Worm (Caenorhabditis elegans): ENCODE results near the gene C25F9.13.

Gene C25F9.13

DNA sequence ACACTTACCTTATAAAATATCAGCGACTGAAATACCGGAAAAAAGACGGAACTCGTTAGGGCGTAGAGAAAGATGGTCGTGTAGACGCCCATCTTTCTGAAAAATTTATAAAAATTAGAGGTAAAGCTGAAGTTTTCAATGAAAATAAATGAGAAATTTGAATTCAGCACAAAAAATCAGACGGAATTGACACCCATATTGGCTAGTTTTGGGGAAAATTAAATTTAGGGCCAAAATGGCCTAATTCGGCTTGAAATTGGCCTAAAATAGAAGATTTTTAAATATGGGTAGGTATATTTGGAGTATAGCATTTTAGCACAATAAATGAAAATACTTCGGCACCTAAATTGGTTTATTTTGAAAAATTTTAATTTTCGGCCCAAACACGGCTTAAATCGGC lies 8.8 kb downstream of the C25F9.13 start, which contains the start of gene slcr-46.2:
slcr-46.2 (minus strand) TSS at position 101 of the 400 bp plus-strand sequence.
- no peak for TF ChIP-seq K02D7.2 (tag; optimal IDR thresholded peaks at IDR 0.05)
- TF ChIP-seq pqm-1 (tag; optimal IDR thresholded peaks at IDR 0.05) = no peak
- no peak for TF ChIP-seq nfya-1 (tag; optimal IDR thresholded peaks at IDR 0.05)
- TF ChIP-seq che-1 (tag; optimal IDR thresholded peaks at IDR 0.05) = no peak
- no peak for TF ChIP-seq hlh-15 (tag; optimal IDR thresholded peaks at IDR 0.05)
- no peak for TF ChIP-seq pha-2 (tag; optimal IDR thresholded peaks at IDR 0.05)
- TF ChIP-seq ref-2 (tag; optimal IDR thresholded peaks at IDR 0.05) = no peak
- TF ChIP-seq ceh-2 (tag; optimal IDR thresholded peaks at IDR 0.05) = no peak
- no peak for TF ChIP-seq pros-1 (tag; optimal IDR thresholded peaks at IDR 0.05)

DNA sequence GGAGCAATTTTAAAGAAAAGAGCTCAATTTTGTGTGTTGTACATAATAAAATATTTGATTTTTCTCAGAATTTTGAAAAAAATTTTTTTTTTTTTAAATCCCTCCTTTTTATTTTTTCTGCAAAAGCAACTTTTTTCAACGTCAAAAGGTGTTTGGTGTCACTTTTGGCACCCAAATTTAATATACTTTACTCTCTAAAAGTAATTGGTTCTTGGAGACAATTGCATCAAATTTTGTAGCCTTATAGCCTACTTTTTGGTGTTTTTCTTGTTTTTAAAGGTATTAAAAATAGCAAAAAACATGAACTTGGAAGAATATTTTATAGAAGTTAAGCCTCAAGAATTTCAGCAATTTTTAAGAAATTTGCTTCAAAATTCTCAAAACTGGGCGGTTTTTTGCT lies 17.8 kb downstream of the C25F9.13 start, which contains the start of gene srw-84:
srw-84 (plus strand) TSS at position 301 of the 400 bp plus-strand sequence.
- TF ChIP-seq sox-2 (GFP tag; IDR thresholded peaks at IDR 0.05) = no peak
- TF ChIP-seq F13H6.1 (tag; optimal IDR thresholded peaks at IDR 0.05) = no peak
- no peak for TF ChIP-seq ceh-30 (tag; optimal IDR thresholded peaks at IDR 0.05)
- no peak for TF ChIP-seq ceh-45 (GFP tag; IDR thresholded peaks at IDR 0.05)
- TF ChIP-seq ceh-24 (tag; optimal IDR thresholded peaks at IDR 0.05) = no peak
- no peak for TF ChIP-seq hlh-8 (tag; optimal IDR thresholded peaks at IDR 0.05)
- TF ChIP-seq mec-3 (tag; optimal IDR thresholded peaks at IDR 0.05; ENCODE audit: borderline replicate concordance) = no peak
- TF ChIP-seq ceh-18 (tag; optimal IDR thresholded peaks at IDR 0.05) = no peak
- TF ChIP-seq hlh-6 (tag; optimal IDR thresholded peaks at IDR 0.05) = no peak
- TF ChIP-seq T23F11.4 (GFP tag; optimal IDR thresholded peaks at IDR 0.05) = no peak
- TF ChIP-seq pat-9 (tag; optimal IDR thresholded peaks at IDR 0.05) = no peak
- TF ChIP-seq ceh-31 (tag; optimal IDR thresholded peaks at IDR 0.05) = no peak
- TF ChIP-seq ceh-9 (tag; optimal IDR thresholded peaks at IDR 0.05) = no peak
- TF ChIP-seq C38D4.7 (GFP tag; optimal IDR thresholded peaks at IDR 0.05) = no peak

DNA sequence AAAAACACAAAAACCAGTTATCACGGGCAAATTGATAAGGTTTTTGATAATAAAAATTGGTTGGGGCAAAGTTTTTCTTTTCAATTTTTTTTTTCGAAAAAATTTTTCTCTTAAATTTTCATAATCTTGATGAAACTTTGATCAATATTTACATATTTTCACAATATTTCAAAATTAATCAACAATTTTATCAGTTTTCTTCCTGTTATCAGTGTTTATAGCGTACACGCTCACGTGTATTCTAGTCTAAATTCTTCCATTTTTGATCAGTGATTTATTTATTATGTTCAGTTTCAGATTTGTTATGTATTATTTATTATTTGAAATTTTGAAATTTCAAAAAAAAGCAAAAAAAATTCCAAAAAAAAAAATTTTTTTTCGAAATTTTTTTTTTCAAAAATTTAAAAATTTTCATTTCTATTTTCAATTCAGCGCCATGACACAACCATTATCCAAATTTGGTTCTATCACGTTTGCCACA lies 21.7 kb downstream of the C25F9.13 start, which contains the start of gene nceh-1:
nceh-1 (plus strand) TSS at position 431 of the 481 bp plus-strand sequence.
- TF ChIP-seq Y22D7AL.16 (tag; optimal IDR thresholded peaks at IDR 0.05) (no peak), elt-2 (tag; optimal IDR thresholded peaks at IDR 0.05) (peak; percentile 37)

DNA sequence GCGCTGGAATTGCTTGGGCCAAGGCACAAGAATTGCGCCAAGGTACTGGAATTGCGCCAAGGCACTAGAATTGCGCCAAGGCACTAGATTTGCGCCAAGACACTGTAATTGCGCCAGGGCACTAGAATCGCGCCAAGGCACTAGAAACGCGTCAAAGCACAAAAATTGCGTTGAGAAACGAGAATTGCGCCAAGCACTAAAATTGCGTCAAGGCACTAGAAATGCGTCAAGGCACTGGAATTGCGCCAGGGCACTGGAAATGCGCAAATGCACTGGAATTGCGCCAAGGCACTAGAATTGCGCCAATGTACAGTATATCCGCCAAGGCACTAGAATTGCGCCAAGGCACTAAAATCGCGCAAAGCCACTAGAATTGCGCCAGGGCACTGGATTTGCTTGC lies 27.0 kb downstream of the C25F9.13 start:
- TF ChIP-seq pag-3 (tag; optimal IDR thresholded peaks at IDR 0.05; ENCODE audit: borderline replicate concordance) = peak; percentile 54
- peak; percentile 10 for TF ChIP-seq ceh-24 (tag; optimal IDR thresholded peaks at IDR 0.05)
- TF ChIP-seq ama-1 (optimal IDR thresholded peaks at IDR 0.05) = no peak

DNA sequence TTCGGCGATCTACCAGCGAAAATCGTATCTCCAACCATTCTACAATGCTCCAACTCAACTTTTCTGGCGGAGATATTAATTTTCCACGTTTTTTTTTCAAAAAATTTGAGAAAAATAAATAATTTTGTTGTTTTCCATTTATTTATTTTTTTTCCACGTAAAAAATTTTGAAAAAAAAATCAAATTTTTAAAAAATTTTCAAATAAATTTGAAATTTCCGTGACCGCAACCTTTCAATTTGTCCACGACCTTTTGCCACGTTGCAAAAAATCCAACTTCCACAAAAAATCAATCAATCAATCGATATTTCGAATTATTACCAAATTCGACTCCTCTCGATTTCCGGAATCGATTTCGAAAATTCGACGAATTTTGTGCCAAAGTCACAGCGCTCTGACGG lies 27.5 kb downstream of the C25F9.13 start, which contains the start of gene Y43F8A.2:
Y43F8A.2 (plus strand) TSS at position 301 of the 400 bp plus-strand sequence.
- no peak for TF ChIP-seq pha-4 (tag; optimal IDR thresholded peaks at IDR 0.05)
- no peak for TF ChIP-seq sdc-2 (tag; optimal IDR thresholded peaks at IDR 0.05)
- TF ChIP-seq nfya-1 (tag; optimal IDR thresholded peaks at IDR 0.05) = no peak
- no peak for TF ChIP-seq eyg-1 (tag; optimal IDR thresholded peaks at IDR 0.05)

DNA sequence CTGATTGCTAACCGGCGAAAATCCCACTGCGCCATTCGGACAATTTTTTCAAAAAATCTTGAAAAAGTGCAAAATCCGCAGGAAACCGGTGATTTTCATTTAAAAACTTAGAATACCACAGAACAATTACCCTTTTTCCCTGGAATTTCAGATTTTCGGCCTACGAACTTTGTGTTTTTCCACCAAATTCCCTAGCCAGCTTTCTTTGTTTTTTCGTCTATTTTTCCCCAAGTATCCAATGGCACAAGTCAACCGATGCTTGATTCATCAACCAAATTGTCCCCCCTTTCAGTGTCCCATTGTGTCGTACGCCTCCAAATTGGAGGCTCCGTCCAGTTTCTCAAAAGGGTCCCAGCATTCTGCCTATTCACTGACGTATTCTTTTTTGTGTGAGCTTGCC lies 28.6 kb downstream of the C25F9.13 start, which contains the start of gene Y43F8A.1:
Y43F8A.1 (plus strand) TSS at position 301 of the 400 bp plus-strand sequence.
- TF ChIP-seq dmd-4 (tag; optimal IDR thresholded peaks at IDR 0.05; ENCODE audit: borderline replicate concordance) (no peak), ceh-48 (tag; optimal IDR thresholded peaks at IDR 0.05) (no peak), ceh-14 (tag; optimal IDR thresholded peaks at IDR 0.05) (no peak), ceh-2 (tag; optimal IDR thresholded peaks at IDR 0.05) (no peak), ceh-6 (GFP tag; optimal IDR thresholded peaks at IDR 0.05) (no peak), hlh-6 (tag; optimal IDR thresholded peaks at IDR 0.05) (no peak), lim-6 (tag; optimal IDR thresholded peaks at IDR 0.05) (no peak), ceh-30 (tag; optimal IDR thresholded peaks at IDR 0.05) (no peak), C08G9.2 (tag; optimal IDR thresholded peaks at IDR 0.05) (no peak), pha-4 (tag; optimal IDR thresholded peaks at IDR 0.05) (no peak), pat-9 (tag; optimal IDR thresholded peaks at IDR 0.05) (no peak), rnt-1 (tag; optimal IDR thresholded peaks at IDR 0.05) (no peak), ama-1 (optimal IDR thresholded peaks at IDR 0.05) (no peak), Y22D7AL.16 (tag; optimal IDR thresholded peaks at IDR 0.05) (no peak), F13H6.1 (tag; optimal IDR thresholded peaks at IDR 0.05) (no peak), hlh-15 (tag; optimal IDR thresholded peaks at IDR 0.05) (no peak), ttx-3 (tag; optimal IDR thresholded peaks at IDR 0.05) (no peak), ceh-34 (tag; optimal IDR thresholded peaks at IDR 0.05) (no peak)
